Fruit fly (Drosophila melanogaster) whole organism: ENCODE measurements around the gene Nmd3.

Experiments used
- CG8478 ChIP-seq: fragments of >200 bp; optimal IDR thresholded peaks from 2 replicates; lab custom pipeline; 2018; ENCODE audit warnings: inconsistent platforms
- Dll ChIP-seq: fragments of >200 bp; optimal IDR thresholded peaks from 2 replicates; lab custom pipeline; 2017
- EcR ChIP-seq, 2 experiments: fragments of >200 bp; optimal IDR thresholded peaks; 2 replicates each; lab custom pipeline; 2017; ENCODE audit warnings: missing biosample characterization in 2 of 2, missing genetic modification characterization in 2 of 2, missing genetic modification reagents in 2 of 2
- pan ChIP-seq: fragments of >200 bp; optimal IDR thresholded peaks from 2 replicates; lab custom pipeline; 2017
- psq ChIP-seq: fragments of >200 bp; optimal IDR thresholded peaks from 2 replicates; lab custom pipeline; 2017
- usp ChIP-seq: fragments of >200 bp; optimal IDR thresholded peaks from 2 replicates; lab custom pipeline; 2017; ENCODE audit warnings: missing biosample characterization, missing genetic modification characterization, mixed read lengths

Gene Nmd3

DNA sequence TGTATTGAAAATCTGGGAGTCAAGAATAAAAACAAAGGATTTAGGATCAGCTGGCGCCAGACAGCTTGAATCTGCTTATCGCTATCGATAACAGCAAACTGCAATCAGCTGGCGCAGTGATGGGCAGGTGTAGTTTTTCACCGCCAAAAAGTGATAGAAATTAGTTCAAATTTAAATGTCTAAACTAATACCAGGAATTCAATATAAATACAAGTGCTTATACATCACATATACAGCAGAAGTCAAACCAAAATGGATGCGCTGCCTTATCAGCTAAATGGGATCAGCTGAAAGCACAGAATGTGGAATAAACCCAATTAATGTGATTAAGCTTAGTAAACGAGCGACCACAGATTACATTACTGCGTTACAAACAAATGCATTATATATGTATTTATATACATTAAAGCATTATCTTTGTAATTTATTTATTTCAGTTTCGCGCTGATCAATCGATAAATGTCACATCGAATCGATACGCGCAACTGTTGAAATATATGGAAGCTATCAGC is 3.7 kb downstream of the Nmd3 start, which contains the start of gene pn:
pn (plus strand) TSS at position 462 of the 512 bp plus-strand sequence.
- TF ChIP-seq Dll (lab: Kevin White, UChicago) (no peak), EcR (GFP tag; optimal IDR thresholded peaks at IDR 0.05; lab: Kevin White, UChicago) (no peak), usp (GFP tag; lab: Kevin White, UChicago) (no peak), pan (lab: Kevin White, UChicago) (no peak), psq (lab: Kevin White, UChicago) (no peak), CG8478 (no peak)

DNA sequence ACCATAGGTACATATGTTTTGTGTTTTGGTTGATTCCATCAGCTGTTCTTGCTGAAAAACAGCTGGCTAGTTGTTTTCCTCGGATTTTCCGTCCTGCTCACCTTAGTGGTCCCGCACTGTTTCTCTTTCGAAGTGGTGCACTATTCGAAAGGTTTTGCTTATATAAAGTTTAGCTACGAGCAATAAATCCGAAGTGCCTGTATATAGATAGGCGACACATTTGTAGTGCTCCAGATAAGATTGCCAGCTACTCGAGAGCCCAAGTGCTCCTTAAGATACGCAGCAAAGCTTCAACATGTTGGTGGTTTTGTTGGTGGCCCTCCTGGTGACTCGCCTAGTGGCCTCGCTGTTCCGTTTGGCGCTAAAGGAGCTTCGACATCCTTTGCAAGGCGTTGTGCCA is 5.7 kb downstream of the Nmd3 start, which contains the start of gene Cyp4ae1:
Cyp4ae1 (plus strand) TSS at position 206 of the 400 bp plus-strand sequence.
- TF ChIP-seq psq (lab: Kevin White, UChicago) = no peak
- no peak for TF ChIP-seq Dll (lab: Kevin White, UChicago)
- TF ChIP-seq usp (GFP tag; lab: Kevin White, UChicago) = no peak
- TF ChIP-seq EcR (GFP tag; optimal IDR thresholded peaks at IDR 0.05; lab: Kevin White, UChicago) = no peak
- no peak for TF ChIP-seq pan (lab: Kevin White, UChicago)
- TF ChIP-seq CG8478 = no peak

DNA sequence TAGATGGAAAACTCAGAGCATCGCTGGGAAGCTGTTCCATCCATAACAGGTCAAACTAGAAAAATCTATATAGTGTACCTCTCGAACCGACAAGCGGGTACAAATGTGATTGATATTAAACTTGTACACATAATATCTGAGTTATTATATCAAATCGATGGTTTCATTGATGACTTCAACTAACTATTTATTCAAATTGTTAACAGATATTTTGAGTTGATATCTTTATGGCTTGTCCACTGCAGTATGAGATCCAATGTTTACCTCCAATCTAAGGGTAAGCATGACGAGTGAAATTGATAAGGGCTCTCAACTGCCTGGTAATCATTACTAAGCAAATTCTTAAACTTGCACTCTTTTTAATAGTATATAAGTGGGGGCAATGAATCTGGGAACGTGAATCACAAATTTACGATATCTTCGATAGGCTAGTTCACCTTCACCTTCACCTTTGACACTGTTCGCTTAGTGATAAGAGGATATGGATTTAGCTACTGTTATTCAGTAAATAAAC is 8.5 kb downstream of the Nmd3 start, which contains the start of gene Cyp4d2:
Cyp4d2 (plus strand) TSS at position 51 of the 514 bp plus-strand sequence.
- TF ChIP-seq Dll (lab: Kevin White, UChicago) (no peak), psq (lab: Kevin White, UChicago) (no peak), EcR (GFP tag; optimal IDR thresholded peaks at IDR 0.05; lab: Kevin White, UChicago) (no peak)

DNA sequence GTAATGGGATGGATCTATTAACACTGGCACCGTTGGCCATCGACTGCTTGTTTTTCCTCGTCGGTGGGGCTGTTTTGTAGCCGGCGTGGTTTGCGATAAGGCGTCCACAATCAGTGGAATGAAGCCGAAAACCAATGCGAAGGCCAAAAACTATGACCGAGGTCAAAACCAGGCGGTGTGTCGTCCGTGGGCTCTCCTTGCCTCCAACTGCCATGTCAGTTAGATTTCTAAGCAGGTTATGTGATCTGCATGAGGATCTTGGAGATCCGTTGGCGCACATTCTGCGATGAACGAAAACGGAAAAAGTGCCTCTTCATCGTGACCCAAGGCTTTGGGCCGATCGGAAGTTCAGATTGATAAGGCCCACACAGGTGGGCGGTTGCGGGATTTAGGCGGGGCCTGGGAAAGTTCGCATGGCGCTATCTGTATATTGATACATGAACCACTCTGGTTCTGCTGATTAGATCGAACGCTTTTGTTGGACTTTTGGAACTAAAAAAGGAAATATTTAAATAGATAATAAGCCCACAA is 9.1 kb downstream of the Nmd3 start, which contains the start of gene Cyp4d14:
Cyp4d14 (minus strand) TSS at position 51 of the 531 bp plus-strand sequence.
- TF ChIP-seq Dll (lab: Kevin White, UChicago) (no peak), CG8478 (no peak), pan (lab: Kevin White, UChicago) (no peak), usp (GFP tag; lab: Kevin White, UChicago) (no peak), psq (lab: Kevin White, UChicago) (no peak), EcR (GFP tag; optimal IDR thresholded peaks at IDR 0.05; lab: Kevin White, UChicago) (no peak)

DNA sequence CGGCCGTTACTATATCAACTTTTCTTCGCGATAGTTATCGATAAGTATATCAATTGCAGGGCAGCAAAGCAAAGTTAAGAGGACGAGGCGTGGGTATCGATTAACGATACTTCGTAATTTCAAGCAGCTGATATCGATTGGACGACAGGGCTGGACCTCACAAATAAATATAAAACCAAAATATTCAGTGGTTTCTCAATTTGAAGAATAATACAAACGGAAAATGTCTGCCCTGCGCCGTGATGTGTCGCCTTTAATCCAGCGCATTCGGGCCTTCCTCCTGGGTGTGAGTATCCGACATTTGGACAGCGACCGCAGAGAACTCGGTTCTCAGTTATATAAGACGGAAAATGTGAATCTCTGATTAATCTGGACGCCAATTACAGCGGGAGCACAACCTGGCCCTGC is 12.0 kb downstream of the Nmd3 start, which contains the start of gene ND-B14.5A:
ND-B14.5A (plus strand) TSS at position 107 of the 408 bp plus-strand sequence.
- TF ChIP-seq Dll (lab: Kevin White, UChicago) (no peak), EcR (GFP tag; optimal IDR thresholded peaks at IDR 0.05; lab: Kevin White, UChicago) (no peak)

DNA sequence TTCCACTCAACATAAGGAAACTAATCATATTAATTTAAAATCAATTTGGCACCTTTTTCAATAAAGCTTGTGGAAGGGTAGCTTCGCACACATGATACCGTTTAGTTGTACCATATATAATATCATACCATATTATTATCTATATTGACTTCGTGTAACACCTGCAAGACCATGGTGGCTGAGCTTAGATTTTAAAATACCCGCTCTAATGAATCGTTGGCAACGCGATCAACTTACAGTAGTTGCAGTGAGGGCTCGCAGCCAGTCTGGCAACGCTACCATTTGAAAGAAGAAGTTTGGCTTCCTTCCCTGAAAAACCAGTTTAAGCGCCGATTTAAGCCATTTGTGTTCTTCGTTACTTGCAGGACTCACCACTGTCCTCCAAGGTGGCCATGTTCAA is 14.0 kb downstream of the Nmd3 start:
- TF ChIP-seq pan (lab: Kevin White, UChicago) (no peak), psq (lab: Kevin White, UChicago) (no peak), usp (GFP tag; lab: Kevin White, UChicago) (no peak), Dll (lab: Kevin White, UChicago) (no peak), CG8478 (no peak), EcR (GFP tag; optimal IDR thresholded peaks at IDR 0.05; lab: Kevin White, UChicago) (no peak)

DNA sequence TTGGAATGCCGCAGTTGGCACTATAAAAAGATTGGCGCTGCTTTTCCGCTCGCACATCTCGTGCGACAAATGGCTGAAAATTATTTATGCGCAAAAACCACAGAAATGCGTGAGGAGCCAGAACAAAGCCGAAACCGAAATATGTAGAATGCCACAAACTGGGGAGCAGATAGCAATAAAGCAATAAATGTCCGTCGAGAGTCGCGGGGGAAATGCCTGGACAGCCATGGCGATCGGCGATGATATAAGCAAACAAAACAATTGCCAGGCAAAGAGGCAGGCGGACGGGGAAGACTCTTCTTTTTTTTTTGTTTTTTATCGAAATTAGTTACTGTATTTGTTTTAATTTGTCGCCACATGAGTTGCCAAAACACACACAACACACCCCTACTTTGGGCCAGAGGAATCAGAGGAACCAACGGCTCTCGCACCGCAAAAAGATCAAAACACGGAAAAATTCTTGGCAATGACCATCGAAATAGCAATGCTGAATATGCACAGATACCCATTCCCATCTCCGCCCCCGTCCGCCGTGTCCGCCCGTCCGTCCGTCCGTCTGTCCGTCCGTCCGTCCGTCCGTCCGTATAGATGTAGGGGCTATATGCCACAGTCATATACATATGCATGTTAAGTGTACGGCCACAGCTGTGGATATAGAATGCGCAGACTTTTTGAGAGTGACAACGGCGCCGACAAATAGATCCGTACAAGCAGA is 15.8 kb downstream of the Nmd3 start:
- no peak for TF ChIP-seq usp (GFP tag; lab: Kevin White, UChicago)
- no peak for TF ChIP-seq CG8478
- no peak for TF ChIP-seq Dll (lab: Kevin White, UChicago)
- no peak for TF ChIP-seq EcR (GFP tag; optimal IDR thresholded peaks at IDR 0.05; lab: Kevin White, UChicago)
- no peak for TF ChIP-seq psq (lab: Kevin White, UChicago)
- TF ChIP-seq pan (lab: Kevin White, UChicago) = no peak

DNA sequence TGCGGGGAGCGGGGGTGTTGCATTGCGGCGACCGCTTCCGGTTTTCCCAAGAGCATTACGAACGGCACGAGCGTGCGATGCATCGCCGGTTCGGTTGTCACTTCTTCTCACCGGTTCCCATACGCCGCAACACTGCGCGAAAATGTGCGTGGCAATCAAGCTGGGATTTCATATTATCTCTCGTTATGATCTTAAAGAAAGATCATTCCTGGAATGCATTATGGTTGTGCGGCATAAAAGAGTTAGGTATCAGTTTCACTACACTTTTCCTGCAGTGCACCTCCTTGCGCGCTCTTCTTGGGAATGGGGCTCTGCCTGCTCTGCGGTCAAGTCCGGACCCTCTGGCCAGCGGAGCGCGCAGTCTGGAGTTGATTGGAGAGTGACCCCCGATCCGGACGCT is 18.3 kb downstream of the Nmd3 start:
- TF ChIP-seq CG8478 (no peak), Dll (lab: Kevin White, UChicago) (no peak), EcR (GFP tag; optimal IDR thresholded peaks at IDR 0.05; lab: Kevin White, UChicago) (no peak), pan (lab: Kevin White, UChicago) (no peak), usp (GFP tag; lab: Kevin White, UChicago) (no peak), psq (lab: Kevin White, UChicago) (no peak)

DNA sequence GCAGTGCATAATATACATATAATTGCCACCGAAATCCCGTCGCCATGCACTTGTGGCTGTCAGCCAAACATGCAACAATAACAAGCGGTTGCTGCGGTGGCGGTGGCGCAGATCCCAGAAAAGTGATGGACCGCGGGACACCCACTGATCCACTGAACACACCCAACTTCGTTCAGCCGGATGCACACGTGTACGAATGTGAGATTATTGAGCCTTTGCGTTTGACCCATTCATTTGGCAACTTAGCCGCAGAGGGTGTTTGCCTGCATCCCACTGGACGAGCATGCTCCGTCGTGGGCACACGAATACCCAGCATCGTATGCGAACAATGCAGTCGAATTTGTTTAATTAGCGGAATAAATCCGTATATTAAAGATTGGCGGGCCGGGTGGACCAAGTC is 19.1 kb downstream of the Nmd3 start:
- TF ChIP-seq EcR (GFP tag; optimal IDR thresholded peaks at IDR 0.05; lab: Kevin White, UChicago) = no peak
- no peak for TF ChIP-seq CG8478
- no peak for TF ChIP-seq pan (lab: Kevin White, UChicago)
- no peak for TF ChIP-seq Dll (lab: Kevin White, UChicago)
- no peak for TF ChIP-seq usp (GFP tag; lab: Kevin White, UChicago)
- no peak for TF ChIP-seq psq (lab: Kevin White, UChicago)

DNA sequence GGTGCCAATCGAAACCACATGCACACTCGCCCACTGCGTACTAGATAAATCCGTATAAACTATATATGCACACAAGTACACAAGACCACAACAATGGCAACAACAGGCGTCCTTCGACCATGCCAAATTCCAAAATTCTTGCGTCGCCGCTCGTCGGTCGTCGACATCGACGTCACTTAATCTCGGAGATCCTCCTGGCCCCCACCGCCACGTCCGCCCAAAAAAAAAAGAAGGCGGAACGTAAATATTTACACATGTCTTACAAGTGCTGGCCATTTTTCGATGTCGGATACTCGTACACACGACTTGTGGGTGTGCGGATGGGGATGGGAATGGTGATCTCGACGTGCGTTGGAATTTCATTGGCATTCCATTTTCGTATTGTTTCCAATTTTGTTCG is 21.1 kb downstream of the Nmd3 start:
- no peak for TF ChIP-seq CG8478
- no peak for TF ChIP-seq usp (GFP tag; lab: Kevin White, UChicago)
- TF ChIP-seq Dll (lab: Kevin White, UChicago) = no peak
- TF ChIP-seq psq (lab: Kevin White, UChicago) = no peak
- no peak for TF ChIP-seq EcR (GFP tag; optimal IDR thresholded peaks at IDR 0.05; lab: Kevin White, UChicago)
- TF ChIP-seq pan (lab: Kevin White, UChicago) = no peak

DNA sequence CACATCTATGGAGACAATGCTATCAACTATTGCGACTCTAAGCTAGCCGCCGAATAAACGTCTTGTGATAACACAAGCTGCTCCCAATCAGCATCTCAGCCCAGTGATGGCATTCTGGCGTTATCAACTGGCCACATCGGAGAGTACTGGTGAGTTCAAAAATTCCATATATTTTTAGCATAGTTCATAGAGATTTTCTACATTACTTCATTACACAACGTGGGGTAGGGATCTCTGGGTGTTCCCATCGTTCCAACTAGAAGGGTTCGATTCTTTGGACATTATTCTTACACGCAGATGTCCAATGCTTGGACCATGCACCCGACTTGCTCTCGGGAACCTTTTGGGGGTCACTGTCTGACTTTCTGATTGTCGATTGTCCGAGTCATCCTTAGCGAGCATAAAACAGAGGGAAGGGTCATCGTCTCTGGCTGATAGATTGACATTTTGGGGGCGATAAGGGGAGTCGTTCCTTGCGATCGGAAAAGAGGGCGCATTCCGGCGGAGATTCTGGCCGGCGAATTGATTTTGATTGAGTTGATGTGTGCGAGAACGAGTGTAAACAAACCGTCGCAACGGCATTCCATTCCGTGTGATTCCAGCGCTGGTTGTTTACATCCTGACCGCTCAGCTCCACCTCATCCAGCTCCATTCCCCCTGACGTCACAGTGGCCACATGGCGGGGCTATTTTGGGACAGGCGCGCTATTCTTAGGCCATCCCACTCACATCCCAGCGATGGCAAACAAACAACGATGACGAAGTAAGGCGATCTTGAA is 22.1 kb downstream of the Nmd3 start, which contains the start of the genes Cyp4d1 and CG3630:
Cyp4d1 (minus strand) TSS at position 51 of the 778 bp plus-strand sequence.
CG3630 (plus strand) TSS at position 67 of the 778 bp plus-strand sequence.
- TF ChIP-seq psq (lab: Kevin White, UChicago) = no peak
- no peak for TF ChIP-seq CG8478
- no peak for TF ChIP-seq EcR (GFP tag; optimal IDR thresholded peaks at IDR 0.05; lab: Kevin White, UChicago)
- TF ChIP-seq Dll (lab: Kevin White, UChicago) = no peak
- TF ChIP-seq pan (lab: Kevin White, UChicago) = no peak
- no peak for TF ChIP-seq usp (GFP tag; lab: Kevin White, UChicago)
